Fruit fly (Drosophila melanogaster) Kc167 (cell line): ENCODE results near the gene Cap-D2.

Experiments
- Myc ChIP-seq: fragments of >200 bp; optimal IDR thresholded peaks from 2 replicates; lab custom pipeline; 2017; ENCODE audit warnings: missing external identifiers
- Sin3A ChIP-seq: fragments of >200 bp; optimal IDR thresholded peaks from 2 replicates; lab custom pipeline; 2018; ENCODE audit warnings: missing external identifiers
- insv ChIP-seq: fragments of >200 bp; optimal IDR thresholded peaks from 3 replicates; lab custom pipeline; 2018; ENCODE audit warnings: missing external identifiers
- psq ChIP-seq: fragments of >200 bp; optimal IDR thresholded peaks from 2 replicates; lab custom pipeline; 2017; ENCODE audit warnings: missing external identifiers
- ttk ChIP-seq: sonication (Bioruptor generic); optimal IDR thresholded peaks from 2 replicates; lab custom pipeline; 2017; ENCODE audit warnings: missing external identifiers

dm6 chr3R:29686698-29687097 is 11.2 kb downstream of the Cap-D2 start:
- TF ChIP-seq Myc (lab: Kevin White, UChicago) (no peak), psq (lab: Kevin White, UChicago) (no peak), ttk (lab: Kevin White, UChicago) (no peak), Sin3A (lab: Kevin White, UChicago) (no peak), insv (no peak)
